Worm (Caenorhabditis elegans): Measurements from ENCODE around the gene R05G6.3.
A peak's percentile ranks its signal among the peaks of the same experiment; 100 is the strongest.

Gene R05G6.3

DNA sequence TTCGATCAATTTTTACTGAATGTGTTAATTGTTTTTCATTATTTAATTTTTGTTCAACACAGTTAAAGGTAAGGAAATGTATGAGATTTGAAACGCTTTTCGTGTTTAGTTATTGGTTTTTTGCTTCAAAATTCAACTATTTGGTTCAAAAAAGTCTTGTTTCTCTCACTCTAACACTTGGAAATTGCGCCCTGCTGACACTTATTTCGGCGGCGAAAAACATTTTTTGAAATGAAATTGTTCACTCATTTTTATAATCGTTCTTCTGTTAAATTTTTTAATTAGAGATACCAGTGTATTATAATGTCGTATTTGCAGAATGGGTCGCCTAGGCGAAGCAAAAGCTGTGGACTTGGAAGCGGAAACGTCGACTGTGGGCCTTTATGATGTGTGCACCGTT is 38.2 kb upstream of the R05G6.3 start, which contains the start of gene rod-1 (continued):
- peak; percentile 31 to 84 (median 73) for TF ChIP-seq dpl-1 (GFP tag; optimal IDR thresholded peaks at IDR 0.05)
- peak; percentile 63 to 89 for TF ChIP-seq lin-35 (GFP tag; optimal IDR thresholded peaks at IDR 0.05)
- TF ChIP-seq lin-14 (GFP tag; optimal IDR thresholded peaks at IDR 0.05), result no peak
- TF ChIP-seq nhr-85 (tag), result no peak
- TF ChIP-seq swsn-7 (tag; optimal IDR thresholded peaks at IDR 0.05), result no peak

DNA sequence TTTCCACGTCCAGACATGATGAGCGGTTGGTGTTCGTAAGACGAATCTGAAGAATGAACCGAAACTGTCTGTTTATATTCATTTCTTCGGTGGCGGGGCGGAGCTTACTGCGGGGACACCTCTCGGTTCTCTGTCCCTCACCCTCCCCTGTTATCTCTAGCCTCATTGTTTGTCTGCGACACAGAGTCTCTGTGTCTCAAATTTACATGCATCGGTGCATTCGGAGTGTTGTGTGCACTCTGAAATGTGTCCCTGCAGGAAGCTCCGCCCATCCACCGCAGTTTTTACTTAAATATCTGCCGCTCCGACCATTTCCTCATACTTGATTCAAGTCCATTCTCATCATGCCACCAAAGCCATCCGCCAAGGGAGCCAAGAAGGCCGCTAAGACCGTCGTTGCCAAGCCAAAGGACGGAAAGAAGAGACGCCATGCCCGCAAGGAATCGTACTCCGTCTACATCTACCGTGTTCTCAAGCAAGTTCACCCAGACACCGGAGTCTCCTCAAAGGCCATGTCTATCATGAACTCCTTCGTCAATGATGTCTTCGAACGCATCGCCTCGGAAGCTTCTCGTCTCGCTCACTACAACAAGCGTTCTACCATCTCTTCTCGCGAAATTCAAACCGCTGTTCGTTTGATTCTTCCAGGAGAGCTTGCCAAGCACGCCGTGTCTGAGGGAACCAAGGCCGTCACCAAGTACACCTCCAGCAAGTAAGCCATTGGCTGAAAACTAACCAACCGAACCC is 30.0 kb upstream of the R05G6.3 start, which contains the start of the genes his-61 and his-62:
Gene his-61 (minus strand): TSS at position 17 of the 747 bp plus-strand sequence.
Gene his-62 (plus strand): TSS at position 345 of the 747 bp plus-strand sequence.
- TF ChIP-seq nhr-28 (tag; optimal IDR thresholded peaks at IDR 0.05) (no peak), ces-1 (GFP tag; optimal IDR thresholded peaks at IDR 0.05) (no peak), ztf-4 (tag; optimal IDR thresholded peaks at IDR 0.05) (peak; percentile 28), nhr-77 (tag; optimal IDR thresholded peaks at IDR 0.05) (no peak), tbx-2 (tag; optimal IDR thresholded peaks at IDR 0.05) (peak; percentile 52), unc-86 (tag; optimal IDR thresholded peaks at IDR 0.05) (peak; percentile 80), snpc-4 (tag; optimal IDR thresholded peaks at IDR 0.05) (peak; percentile 25), efl-1 (optimal IDR thresholded peaks at IDR 0.05) (peak; percentile 45), efl-1 (GFP tag; optimal IDR thresholded peaks at IDR 0.05 in 1 of 2) (peak in 1 of 2 experiments; percentile 57), pax-3 (tag; optimal IDR thresholded peaks at IDR 0.05) (no peak), irx-1 (tag; optimal IDR thresholded peaks at IDR 0.05) (no peak), lin-14 (GFP tag; optimal IDR thresholded peaks at IDR 0.05) (peak; percentile 91), pqm-1 (tag; optimal IDR thresholded peaks at IDR 0.05) (no peak), nhr-85 (tag) (peak; percentile 82), dpl-1 (GFP tag; optimal IDR thresholded peaks at IDR 0.05) (peak in 2 of 3 experiments; percentile 27 to 45), isw-1 (GFP tag; IDR thresholded peaks at IDR 0.05) (peak; percentile 38; the same call in 1 of the 2 replicates), nhr-90 (tag; optimal IDR thresholded peaks at IDR 0.05; ENCODE audit: poor library complexity) (peak; percentile 34), ztf-11 (tag; optimal IDR thresholded peaks at IDR 0.05) (peak in 1 of 2 experiments; percentile 93), grh-1 (GFP tag; IDR thresholded peaks at IDR 0.05) (peak; percentile 60), nhr-20 (tag; optimal IDR thresholded peaks at IDR 0.05) (peak; percentile 37), snu-23 (GFP tag; optimal IDR thresholded peaks at IDR 0.05) (peak; percentile 59), mep-1 (tag; optimal IDR thresholded peaks at IDR 0.05) (peak; percentile 54), swsn-7 (tag; optimal IDR thresholded peaks at IDR 0.05) (peak; percentile 82), xbp-1 (tag; optimal IDR thresholded peaks at IDR 0.05) (peak; percentile 36), nhr-47 (tag; optimal IDR thresholded peaks at IDR 0.05) (peak; percentile 59), Y116A8C.19 (tag; optimal IDR thresholded peaks at IDR 0.05; ENCODE audit: borderline replicate concordance) (no peak), nhr-71 (tag; optimal IDR thresholded peaks at IDR 0.05) (peak; percentile 67), ceh-82 (tag; optimal IDR thresholded peaks at IDR 0.05) (peak in 2 of 3 experiments; percentile 23 to 42), lsy-2 (tag; optimal IDR thresholded peaks at IDR 0.05) (peak in 1 of 2 experiments; percentile 50), lin-35 (GFP tag; optimal IDR thresholded peaks at IDR 0.05) (peak in 1 of 2 experiments; percentile 20), fkh-8 (tag; optimal IDR thresholded peaks at IDR 0.05) (peak; percentile 15), jun-1 (tag; optimal IDR thresholded peaks at IDR 0.05) (peak; percentile 61), efl-3 (GFP tag; optimal IDR thresholded peaks at IDR 0.05) (peak; percentile 13), fkh-10 (GFP tag; optimal IDR thresholded peaks at IDR 0.05) (no peak)

DNA sequence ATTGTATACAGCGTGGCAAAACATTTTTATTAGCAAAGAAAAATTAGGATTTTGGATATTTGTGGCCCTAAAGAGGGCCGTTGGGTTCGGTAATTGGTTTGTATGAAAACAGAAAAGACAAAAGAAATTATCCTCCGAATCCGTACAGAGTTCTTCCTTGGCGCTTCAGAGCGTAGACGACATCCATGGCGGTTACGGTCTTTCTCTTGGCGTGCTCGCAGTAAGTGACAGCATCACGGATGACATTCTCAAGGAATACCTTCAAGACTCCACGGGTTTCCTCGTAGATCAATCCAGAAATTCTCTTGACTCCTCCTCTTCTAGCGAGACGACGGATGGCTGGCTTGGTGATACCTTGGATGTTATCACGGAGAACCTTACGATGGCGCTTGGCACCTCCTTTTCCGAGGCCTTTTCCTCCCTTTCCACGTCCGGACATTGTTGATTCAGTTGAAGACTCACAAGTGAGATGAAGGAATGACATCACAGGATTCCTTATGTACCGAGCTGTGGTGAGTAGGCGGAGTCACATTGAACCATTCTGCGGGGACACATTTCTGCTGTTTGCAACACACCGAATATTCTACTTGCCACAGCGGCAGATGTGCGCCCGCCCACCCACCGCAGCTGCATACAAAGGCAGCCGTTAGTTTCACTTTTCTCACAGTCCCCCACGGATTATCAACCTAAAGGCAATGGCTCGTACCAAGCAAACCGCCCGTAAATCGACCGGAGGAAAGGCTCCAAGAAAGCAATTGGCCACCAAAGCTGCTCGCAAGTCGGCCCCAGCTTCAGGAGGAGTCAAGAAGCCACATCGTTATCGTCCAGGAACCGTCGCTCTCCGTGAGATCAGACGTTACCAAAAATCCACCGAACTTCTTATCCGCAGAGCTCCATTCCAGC is 28.5 kb upstream of the R05G6.3 start, which contains the start of the genes his-60 and his-59:
Gene his-60 (minus strand): TSS at position 439 of the 903 bp plus-strand sequence.
Gene his-59 (plus strand): TSS at position 696 of the 903 bp plus-strand sequence.
- TF ChIP-seq nhr-76 (tag; optimal IDR thresholded peaks at IDR 0.05) (no peak), nhr-11 (tag; optimal IDR thresholded peaks at IDR 0.05) (no peak), lsy-2 (tag; optimal IDR thresholded peaks at IDR 0.05) (no peak), ztf-11 (tag; optimal IDR thresholded peaks at IDR 0.05) (peak in 1 of 2 experiments; percentile 93), F16B12.6 (tag; optimal IDR thresholded peaks at IDR 0.05) (no peak), efl-1 (optimal IDR thresholded peaks at IDR 0.05) (peak; percentile 8 to 28), efl-1 (GFP tag; optimal IDR thresholded peaks at IDR 0.05 in 1 of 2) (no peak), fkh-4 (tag; optimal IDR thresholded peaks at IDR 0.05; ENCODE audit: borderline replicate concordance) (no peak), nhr-237 (tag; optimal IDR thresholded peaks at IDR 0.05) (no peak), nhr-90 (tag; optimal IDR thresholded peaks at IDR 0.05; ENCODE audit: poor library complexity) (peak; percentile 63), C16A3.4 (tag; optimal IDR thresholded peaks at IDR 0.05) (peak; percentile 36), egl-27 (tag; optimal IDR thresholded peaks at IDR 0.05) (no peak), nhr-19 (GFP tag; conservative IDR thresholded peaks at IDR 0.05) (peak; percentile 41), ets-5 (GFP tag; IDR thresholded peaks at IDR 0.05) (no peak), grh-1 (GFP tag; IDR thresholded peaks at IDR 0.05) (peak; percentile 47; the same call in 1 of the 2 replicates), jun-1 (tag; optimal IDR thresholded peaks at IDR 0.05) (no peak), rnt-1 (tag; optimal IDR thresholded peaks at IDR 0.05) (peak; percentile 31), isw-1 (GFP tag; IDR thresholded peaks at IDR 0.05) (peak; percentile 7; the same call in 1 of the 2 replicates), nhr-71 (tag; optimal IDR thresholded peaks at IDR 0.05) (peak; percentile 57), lin-14 (GFP tag; optimal IDR thresholded peaks at IDR 0.05) (peak; percentile 67)

Data from whole organism, L1 larva.